Fruit fly (Drosophila melanogaster) whole organism, wandering third instar larva: Measurements from ENCODE around the gene CG14826.
A peak's percentile ranks its signal among the peaks of the same experiment; 100 is the strongest.

Experiments
- Abd-B ChIP-seq: fragments of >200 bp; optimal IDR thresholded peaks from 2 replicates; lab custom pipeline; 2017; ENCODE audit warnings: missing biosample characterization, missing genetic modification characterization
- CG9705 ChIP-seq: fragments of 200-800 bp; sonication (Bioruptor generic); optimal IDR thresholded peaks from 2 replicates; lab custom pipeline; 2018; ENCODE audit warnings: missing biosample characterization, mild to moderate bottlenecking, missing genetic modification characterization
- CrebA ChIP-seq: fragments of 200-800 bp; sonication (Bioruptor generic); optimal IDR thresholded peaks from 2 replicates; lab custom pipeline; 2016; ENCODE audit warnings: missing biosample characterization, mild to moderate bottlenecking, missing genetic modification characterization, borderline replicate concordance
- Dfd ChIP-seq: fragments of >200 bp; optimal IDR thresholded peaks from 2 replicates; lab custom pipeline; 2017; ENCODE audit warnings: missing biosample characterization, missing genetic modification characterization
- Dif ChIP-seq: fragments of 200-275, 200-300 bp; sonication (Bioruptor generic); optimal IDR thresholded peaks from 2 replicates; lab custom pipeline; 2018; ENCODE audit warnings: missing biosample characterization, missing genetic modification characterization; ENCODE audit not compliant: partially characterized antibody
- GATAd ChIP-seq: sonication (Bioruptor generic); optimal IDR thresholded peaks from 2 replicates; lab custom pipeline; 2016; ENCODE audit warnings: missing biosample characterization, missing genetic modification characterization
- HLH106 ChIP-seq: fragments of 200-800 bp; optimal IDR thresholded peaks from 3 replicates; lab custom pipeline; 2019; ENCODE audit warnings: missing biosample characterization, mild to moderate bottlenecking, missing genetic modification characterization, moderate library complexity
- Hr78 ChIP-seq: fragments of >200 bp; optimal IDR thresholded peaks from 2 replicates; lab custom pipeline; 2017; ENCODE audit warnings: missing biosample characterization, missing genetic modification characterization
- Mio ChIP-seq: sonication (Bioruptor generic); optimal IDR thresholded peaks from 2 replicates; lab custom pipeline; 2016; ENCODE audit warnings: missing biosample characterization, missing genetic modification characterization
- OdsH ChIP-seq: fragments of 200-800 bp; sonication (Bioruptor generic); optimal IDR thresholded peaks from 2 replicates; lab custom pipeline; 2016; ENCODE audit warnings: missing biosample characterization, mild to moderate bottlenecking, missing genetic modification characterization
- Rel ChIP-seq, 2 experiments: fragments of 200-800 bp; sonication (Bioruptor generic) in 1 of 2; optimal IDR thresholded peaks; 2 replicates in 1 of 2; 3 replicates in 1 of 2; lab custom pipeline; 2016 to 2019; ENCODE audit warnings: mild to moderate bottlenecking in 2 of 2, missing biosample characterization in 2 of 2, missing genetic modification characterization in 2 of 2, moderate library complexity in 1 of 2
- Vsx2 ChIP-seq: fragments of 200-300, 225-300 bp; sonication (Bioruptor generic); optimal IDR thresholded peaks from 2 replicates; lab custom pipeline; 2018; ENCODE audit warnings: missing biosample characterization, missing genetic modification characterization; ENCODE audit not compliant: partially characterized antibody
- br ChIP-seq: fragments of 200-800 bp; sonication (Bioruptor generic); optimal IDR thresholded peaks from 2 replicates; lab custom pipeline; 2016; ENCODE audit warnings: missing biosample characterization, missing genetic modification characterization
- dl ChIP-seq, 2 experiments: fragments of 175-275, 200-275 bp in 1 of 2; fragments of 200-275 bp in 1 of 2; sonication (Bioruptor generic); optimal IDR thresholded peaks; lab custom pipeline; 2018; ENCODE audit warnings: mild to moderate bottlenecking in 2 of 2, missing biosample characterization in 2 of 2, missing genetic modification characterization in 2 of 2, moderate library complexity in 2 of 2; ENCODE audit not compliant: partially characterized antibody in 2 of 2, insufficient read depth in 1 of 2
- dsf ChIP-seq: sonication (Bioruptor generic); optimal IDR thresholded peaks from 2 replicates; lab custom pipeline; 2016; ENCODE audit warnings: missing biosample characterization, missing genetic modification characterization, borderline replicate concordance
- ey ChIP-seq: fragments of 200-800 bp; sonication (Bioruptor generic); optimal IDR thresholded peaks from 2 replicates; lab custom pipeline; 2016; ENCODE audit warnings: missing biosample characterization, missing genetic modification characterization
- foxo ChIP-seq, 2 experiments: fragments of 200-800 bp; sonication (Bioruptor generic); optimal IDR thresholded peaks; 2 replicates in 1 of 2; 3 replicates in 1 of 2; lab custom pipeline; 2016 to 2017; ENCODE audit warnings: missing biosample characterization in 2 of 2, missing genetic modification characterization in 2 of 2
- fru ChIP-seq: fragments of 200-800 bp; sonication (Bioruptor generic); optimal IDR thresholded peaks from 3 replicates; lab custom pipeline; 2016; ENCODE audit warnings: missing biosample characterization, mild to moderate bottlenecking, missing genetic modification characterization
- h ChIP-seq: fragments of 200-800 bp; sonication (Bioruptor generic); optimal IDR thresholded peaks from 3 replicates; lab custom pipeline; 2016; ENCODE audit warnings: missing biosample characterization, mild to moderate bottlenecking, missing genetic modification characterization
- jim ChIP-seq: fragments of 175-275, 200-325 bp; sonication (Bioruptor generic); optimal IDR thresholded peaks from 2 replicates; lab custom pipeline; 2016; ENCODE audit warnings: missing biosample characterization, mild to moderate bottlenecking, missing genetic modification characterization
- psq ChIP-seq: fragments of 200-800 bp; sonication (Bioruptor generic); optimal IDR thresholded peaks from 3 replicates; lab custom pipeline; 2017; ENCODE audit warnings: missing biosample characterization, mild to moderate bottlenecking, missing genetic modification characterization, moderate library complexity
- rgr ChIP-seq: fragments of 200-800 bp; sonication (Bioruptor generic); optimal IDR thresholded peaks from 3 replicates; lab custom pipeline; 2016; ENCODE audit warnings: missing biosample characterization, mild to moderate bottlenecking, missing genetic modification characterization
- sv ChIP-seq: fragments of 200-800 bp; sonication (Bioruptor generic); optimal IDR thresholded peaks from 3 replicates; lab custom pipeline; 2016; ENCODE audit warnings: missing biosample characterization, missing genetic modification characterization
- usp ChIP-seq: fragments of >200 bp; optimal IDR thresholded peaks from 2 replicates; lab custom pipeline; 2017; ENCODE audit warnings: missing biosample characterization, missing genetic modification characterization
- woc ChIP-seq: sonication (Bioruptor generic); optimal IDR thresholded peaks from 2 replicates; lab custom pipeline; 2016; ENCODE audit warnings: missing biosample characterization, mild to moderate bottlenecking, missing genetic modification characterization

CG14826 gene

dm6 chr3L:7262471-7262870 lies 28.2 kb downstream of the CG14826 start:
- TF ChIP-seq GATAd (GFP tag; lab: Kevin White, UChicago) (no peak), h (GFP tag; lab: Kevin White, UChicago) (peak; percentile 31)
- TF ChIP-seq, all 38 proteins: peak for 1

DNA sequence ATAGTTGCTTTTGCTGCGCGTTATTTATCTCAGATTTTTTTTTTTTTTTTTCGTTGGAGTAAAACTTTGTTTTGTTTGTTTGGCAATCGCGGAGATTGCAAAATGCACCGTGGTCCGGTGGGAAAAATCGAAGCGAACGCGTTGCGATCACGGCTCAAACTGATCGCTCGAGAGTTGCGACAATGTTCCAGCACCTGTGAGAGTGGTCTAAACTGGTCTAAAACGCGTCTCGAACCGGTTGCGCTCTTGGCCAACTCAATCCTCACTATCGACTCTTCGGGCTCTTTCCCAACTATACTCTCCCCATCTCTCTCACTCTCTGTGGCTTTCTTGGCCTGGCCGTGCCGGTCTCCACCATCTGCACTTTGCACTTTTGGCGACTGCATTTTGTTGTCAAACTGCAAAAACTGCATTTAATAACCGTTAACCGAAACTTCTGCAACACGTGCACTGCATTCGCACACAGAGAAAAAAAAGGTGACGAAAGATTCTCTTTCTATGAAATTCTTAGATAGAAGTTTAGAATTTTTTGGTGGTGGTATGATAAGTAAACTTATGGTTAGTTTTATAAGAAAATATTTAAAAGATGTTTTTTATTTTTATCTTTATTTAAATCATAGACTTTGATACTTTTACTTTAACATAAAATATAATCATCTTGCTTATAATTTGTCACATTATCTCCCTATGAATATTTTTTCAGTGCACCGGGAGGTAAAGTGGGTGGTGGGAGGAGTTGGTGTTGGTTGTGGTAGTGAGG lies 29.6 kb downstream of the CG14826 start, which contains the start of gene CG14830:
CG14830 (minus strand) TSS at position 164 of the 760 bp plus-strand sequence.
- TF ChIP-seq Mio = no peak
- TF ChIP-seq fru (GFP tag; lab: Kevin White, UChicago) = peak; percentile 3
- peak; percentile 61 for TF ChIP-seq jim (GFP tag; lab: Kevin White, UChicago)
- TF ChIP-seq h (GFP tag; lab: Kevin White, UChicago) = no peak
- TF ChIP-seq usp = no peak
- peak; percentile 81 for TF ChIP-seq Vsx2 (GFP tag; lab: Kevin White, UChicago)
- no peak for TF ChIP-seq br (GFP tag; lab: Kevin White, UChicago)
- TF ChIP-seq dsf (GFP tag; lab: Kevin White, UChicago) = no peak
- peak; percentile 63 to 77 for TF ChIP-seq dl (GFP tag; optimal IDR thresholded peaks at IDR 0.05; lab: Kevin White, UChicago; ENCODE audit: insufficient read depth in 1 of 2, partially characterized antibody in 2 of 2)
- TF ChIP-seq psq (GFP tag; lab: Kevin White, UChicago) = no peak
- TF ChIP-seq Hr78 (GFP tag; lab: Kevin White, UChicago) = no peak
- TF ChIP-seq Dfd = no peak
- no peak for TF ChIP-seq sv
- peak; percentile 90 for TF ChIP-seq Dif
- TF ChIP-seq, all 38 proteins: peak for 5

dm6 chr3L:7283541-7283940 lies 49.2 kb downstream of the CG14826 start:
- TF ChIP-seq fru (GFP tag; lab: Kevin White, UChicago) = no peak
- TF ChIP-seq Vsx2 (GFP tag; lab: Kevin White, UChicago) = no peak
- TF ChIP-seq HLH106 (tag; lab: Kevin White, UChicago) = no peak
- TF ChIP-seq foxo (GFP tag; optimal IDR thresholded peaks at IDR 0.05; lab: Kevin White, UChicago) = no peak
- TF ChIP-seq br (GFP tag; lab: Kevin White, UChicago) = no peak
- TF ChIP-seq Dif = no peak
- TF ChIP-seq ey (GFP tag; lab: Kevin White, UChicago) = no peak
- no peak for TF ChIP-seq OdsH
- no peak for TF ChIP-seq Abd-B (GFP tag; lab: Kevin White, UChicago)
- no peak for TF ChIP-seq usp
- TF ChIP-seq dsf (GFP tag; lab: Kevin White, UChicago) = no peak
- no peak for TF ChIP-seq Rel (GFP tag; optimal IDR thresholded peaks at IDR 0.05; lab: Kevin White, UChicago)
- TF ChIP-seq Rel (tag; optimal IDR thresholded peaks at IDR 0.05; lab: Kevin White, UChicago) = no peak
- TF ChIP-seq CG9705 = no peak
- TF ChIP-seq rgr (GFP tag; lab: Kevin White, UChicago) = no peak
- no peak for TF ChIP-seq psq (GFP tag; lab: Kevin White, UChicago)
- TF ChIP-seq woc (GFP tag; lab: Kevin White, UChicago) = no peak
- TF ChIP-seq CrebA (GFP tag; lab: Kevin White, UChicago) = no peak
- no peak for TF ChIP-seq jim (GFP tag; lab: Kevin White, UChicago)
- no peak for TF ChIP-seq Mio
- TF ChIP-seq, all 38 proteins: peak for 0
